Worm (Caenorhabditis elegans): Measurements from ENCODE around the gene catp-2.

catp-2 gene

DNA sequence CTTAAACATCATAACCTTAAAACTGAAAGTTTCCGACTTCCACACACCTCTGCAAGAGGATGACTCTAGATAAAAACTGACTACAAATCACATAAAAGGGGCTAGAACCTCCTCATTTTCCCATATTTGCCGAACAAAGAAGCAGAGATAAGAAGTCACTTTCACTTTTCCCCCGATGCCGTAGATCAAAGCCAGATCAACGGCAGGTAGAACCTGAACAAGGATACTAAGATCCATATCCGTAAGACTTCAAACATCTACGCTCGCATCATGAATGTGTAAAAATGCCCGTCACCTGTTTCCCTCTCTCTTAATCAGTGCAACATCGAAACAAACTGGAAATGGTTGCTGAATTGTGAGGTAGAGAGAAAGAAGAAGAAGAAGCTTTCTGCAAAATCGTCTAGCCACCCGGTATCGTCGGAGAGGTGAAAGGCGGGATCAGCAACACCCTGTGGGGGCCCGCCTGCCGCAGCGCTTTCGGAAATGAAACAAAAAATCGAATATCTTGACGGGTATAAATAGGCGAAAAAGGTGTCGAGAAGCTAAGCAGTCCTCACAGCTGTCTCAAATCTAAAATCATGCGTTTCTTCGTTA lies 15.7 kb upstream of the catp-2 start, which contains the start of gene C02E7.6:
C02E7.6 (plus strand) TSS at position 544 of the 594 bp plus-strand sequence.
- TF ChIP-seq scrt-1 (GFP tag; IDR thresholded peaks at IDR 0.05) (no peak), ama-1 (optimal IDR thresholded peaks at IDR 0.05) (no peak), ceh-13 (GFP tag; optimal IDR thresholded peaks at IDR 0.05) (no peak), hmg-4 (GFP tag; optimal IDR thresholded peaks at IDR 0.05) (no peak), hmbx-1 (tag; optimal IDR thresholded peaks at IDR 0.05) (no peak), B0310.2 (tag; optimal IDR thresholded peaks at IDR 0.05) (no peak), tbx-37 (GFP tag; conservative IDR thresholded peaks at IDR 0.05) (no peak), tbx-11 (GFP tag; IDR thresholded peaks at IDR 0.05) (no peak), tra-4 (tag; optimal IDR thresholded peaks at IDR 0.05) (no peak), hnd-1 (tag; optimal IDR thresholded peaks at IDR 0.05) (no peak), aly-1 (tag; optimal IDR thresholded peaks at IDR 0.05) (no peak), ets-7 (tag; optimal IDR thresholded peaks at IDR 0.05) (no peak), flt-1 (GFP tag; IDR thresholded peaks at IDR 0.05) (no peak), pes-1 (GFP tag; IDR thresholded peaks at IDR 0.05) (no peak)

DNA sequence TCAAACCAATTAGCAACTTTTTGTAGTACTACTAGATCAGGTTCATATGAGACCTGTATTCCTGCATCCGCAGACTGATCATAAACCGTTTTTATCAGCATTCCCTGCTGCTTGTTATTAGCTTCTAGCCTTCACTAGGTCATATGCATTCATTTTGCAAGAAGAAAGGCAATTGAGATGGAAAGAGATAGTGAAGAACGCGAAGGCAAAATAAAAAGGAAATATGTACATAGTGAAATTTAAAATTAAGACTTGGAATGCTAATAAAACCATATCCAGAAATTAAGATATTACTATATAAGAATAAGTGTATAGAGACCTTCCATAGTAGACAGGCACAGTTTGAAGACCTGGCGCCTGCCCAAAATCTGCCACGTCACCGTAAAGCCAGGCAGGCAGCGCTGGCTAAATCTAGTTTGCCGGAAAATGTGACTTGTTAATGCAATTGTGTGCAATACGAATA lies 13.8 kb upstream of the catp-2 start, which contains the start of the genes C02E7.8 and srh-23:
C02E7.8 (minus strand) TSS at position 101 of the 463 bp plus-strand sequence.
srh-23 (plus strand) TSS at position 413 of the 463 bp plus-strand sequence.
- TF ChIP-seq hmbx-1 (tag; optimal IDR thresholded peaks at IDR 0.05) (no peak), tra-4 (tag; optimal IDR thresholded peaks at IDR 0.05) (no peak), scrt-1 (GFP tag; IDR thresholded peaks at IDR 0.05) (no peak), flt-1 (GFP tag; IDR thresholded peaks at IDR 0.05) (no peak), pes-1 (GFP tag; IDR thresholded peaks at IDR 0.05) (no peak), ama-1 (optimal IDR thresholded peaks at IDR 0.05) (no peak), tbx-11 (GFP tag; IDR thresholded peaks at IDR 0.05) (no peak), ets-7 (tag; optimal IDR thresholded peaks at IDR 0.05) (no peak), sea-1 (GFP tag; conservative IDR thresholded peaks at IDR 0.05) (no peak), hnd-1 (tag; optimal IDR thresholded peaks at IDR 0.05) (no peak), hmg-4 (GFP tag; optimal IDR thresholded peaks at IDR 0.05) (no peak), F13C5.2 (tag; optimal IDR thresholded peaks at IDR 0.05) (no peak), ceh-13 (GFP tag; optimal IDR thresholded peaks at IDR 0.05) (no peak), tbx-37 (GFP tag; conservative IDR thresholded peaks at IDR 0.05) (no peak), B0310.2 (tag; optimal IDR thresholded peaks at IDR 0.05) (no peak), aly-1 (tag; optimal IDR thresholded peaks at IDR 0.05) (no peak), ceh-36 (tag; optimal IDR thresholded peaks at IDR 0.05) (no peak)

ce11 chrV:4922024-4922423 lies 12.5 kb upstream of the catp-2 start, which contains the start of gene srh-22:
Gene srh-22, plus strand, starts transcription at chrV:4922324.
- TF ChIP-seq sea-1 (GFP tag; conservative IDR thresholded peaks at IDR 0.05) (no peak), tra-4 (tag; optimal IDR thresholded peaks at IDR 0.05) (no peak), hnd-1 (tag; optimal IDR thresholded peaks at IDR 0.05) (no peak), ets-7 (tag; optimal IDR thresholded peaks at IDR 0.05) (no peak), ceh-13 (GFP tag; optimal IDR thresholded peaks at IDR 0.05) (no peak), hmg-4 (GFP tag; optimal IDR thresholded peaks at IDR 0.05) (no peak), pes-1 (GFP tag; IDR thresholded peaks at IDR 0.05) (no peak), flt-1 (GFP tag; IDR thresholded peaks at IDR 0.05) (no peak), tbx-37 (GFP tag; conservative IDR thresholded peaks at IDR 0.05) (no peak), tbx-11 (GFP tag; IDR thresholded peaks at IDR 0.05) (no peak), B0310.2 (tag; optimal IDR thresholded peaks at IDR 0.05) (no peak), scrt-1 (GFP tag; IDR thresholded peaks at IDR 0.05) (no peak), ama-1 (optimal IDR thresholded peaks at IDR 0.05) (no peak), F13C5.2 (tag; optimal IDR thresholded peaks at IDR 0.05) (no peak), hmbx-1 (tag; optimal IDR thresholded peaks at IDR 0.05) (no peak), aly-1 (tag; optimal IDR thresholded peaks at IDR 0.05) (no peak), ceh-36 (tag; optimal IDR thresholded peaks at IDR 0.05) (no peak)

DNA sequence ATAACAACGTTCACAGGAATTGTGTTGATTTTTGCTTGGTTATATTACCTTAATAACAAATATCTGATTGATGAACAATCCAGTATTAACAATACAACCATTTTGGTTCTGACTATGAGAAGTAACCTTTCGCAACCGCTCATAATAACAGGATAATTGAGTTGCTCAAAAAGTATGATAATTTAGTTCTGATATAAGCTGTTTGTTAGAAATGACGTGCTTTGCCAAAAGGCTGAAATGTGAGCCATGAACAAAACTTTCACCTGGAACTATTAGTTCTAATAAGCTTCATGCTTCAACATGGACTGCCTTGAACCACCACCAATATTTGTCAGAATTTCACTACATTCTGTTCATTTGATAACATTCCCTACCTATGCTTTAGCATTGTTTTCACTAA lies 9.9 kb upstream of the catp-2 start, which contains the start of gene srh-20:
srh-20 (plus strand) TSS at position 301 of the 400 bp plus-strand sequence.
- TF ChIP-seq hmg-4 (GFP tag; optimal IDR thresholded peaks at IDR 0.05) (no peak), hnd-1 (tag; optimal IDR thresholded peaks at IDR 0.05) (no peak), pes-1 (GFP tag; IDR thresholded peaks at IDR 0.05) (no peak), scrt-1 (GFP tag; IDR thresholded peaks at IDR 0.05) (no peak)

ce11 chrV:4926371-4926770 lies 8.1 kb upstream of the catp-2 start, which contains the start of gene srh-21:
Gene srh-21, plus strand, starts transcription at chrV:4926671.
- TF ChIP-seq tbx-11 (GFP tag; IDR thresholded peaks at IDR 0.05) (no peak), flt-1 (GFP tag; IDR thresholded peaks at IDR 0.05) (no peak), sea-1 (GFP tag; conservative IDR thresholded peaks at IDR 0.05) (no peak), ceh-36 (tag; optimal IDR thresholded peaks at IDR 0.05) (no peak), B0310.2 (tag; optimal IDR thresholded peaks at IDR 0.05) (no peak), ceh-13 (GFP tag; optimal IDR thresholded peaks at IDR 0.05) (no peak), hmbx-1 (tag; optimal IDR thresholded peaks at IDR 0.05) (no peak), scrt-1 (GFP tag; IDR thresholded peaks at IDR 0.05) (no peak), ama-1 (optimal IDR thresholded peaks at IDR 0.05) (no peak), F13C5.2 (tag; optimal IDR thresholded peaks at IDR 0.05) (no peak), hmg-4 (GFP tag; optimal IDR thresholded peaks at IDR 0.05) (no peak), tbx-37 (GFP tag; conservative IDR thresholded peaks at IDR 0.05) (no peak), tra-4 (tag; optimal IDR thresholded peaks at IDR 0.05) (no peak)

- TF ChIP-seq pes-1 (GFP tag; IDR thresholded peaks at IDR 0.05) (no peak), sea-1 (GFP tag; conservative IDR thresholded peaks at IDR 0.05) (no peak), tra-4 (tag; optimal IDR thresholded peaks at IDR 0.05) (no peak), ama-1 (optimal IDR thresholded peaks at IDR 0.05) (no peak), B0310.2 (tag; optimal IDR thresholded peaks at IDR 0.05) (no peak), hmbx-1 (tag; optimal IDR thresholded peaks at IDR 0.05) (no peak), scrt-1 (GFP tag; IDR thresholded peaks at IDR 0.05) (no peak), F13C5.2 (tag; optimal IDR thresholded peaks at IDR 0.05) (no peak), ceh-13 (GFP tag; optimal IDR thresholded peaks at IDR 0.05) (no peak), tbx-11 (GFP tag; IDR thresholded peaks at IDR 0.05) (no peak), hmg-4 (GFP tag; optimal IDR thresholded peaks at IDR 0.05) (no peak), flt-1 (GFP tag; IDR thresholded peaks at IDR 0.05) (no peak), ceh-36 (tag; optimal IDR thresholded peaks at IDR 0.05) (no peak), ets-7 (tag; optimal IDR thresholded peaks at IDR 0.05) (no peak), hnd-1 (tag; optimal IDR thresholded peaks at IDR 0.05) (no peak), aly-1 (tag; optimal IDR thresholded peaks at IDR 0.05) (no peak), tbx-37 (GFP tag; conservative IDR thresholded peaks at IDR 0.05) (no peak)
Observed at ce11 chrV:4929842-4930241, 4.7 kb upstream of the catp-2 start, which contains the start of gene str-205. Gene str-205, minus strand, starts transcription at chrV:4929942.

Measured in whole organism, early embryonic.